Worm (Caenorhabditis elegans) whole organism, L4 larva: ENCODE results near the gene ham-3.

Experiments
- T26A8.4 ChIP-seq: fragments of 200-800 bp; sonication (Bioruptor generic); IDR thresholded peaks from 2 replicates; pipeline ENCODE4 v1.3.6; 2022; ENCODE audit warnings: missing genetic modification characterization, missing compliant biosample characterization
- ZK337.2 ChIP-seq: fragments of 200-800 bp; sonication (Bioruptor generic); IDR thresholded peaks from 2 replicates; pipeline ENCODE4 v1.3.6; 2022; ENCODE audit warnings: missing genetic modification reagents, missing genetic modification characterization, missing compliant biosample characterization
- hlh-30 ChIP-seq: sonication (generic microtip); optimal IDR thresholded peaks from 2 replicates; lab custom pipeline; 2017; ENCODE audit warnings: antibody characterized with exemption, mild to moderate bottlenecking, missing genetic modification characterization, missing compliant biosample characterization; ENCODE audit not compliant: insufficient read depth
- lin-13 ChIP-seq: fragments of 150-350 bp; optimal IDR thresholded peaks from 2 replicates; lab custom pipeline; 2014; ENCODE audit warnings: missing biosample characterization, missing genetic modification reagents, missing genetic modification characterization
- lin-38 ChIP-seq: fragments of 200-800 bp; sonication (Bioruptor generic); IDR thresholded peaks from 2 replicates; pipeline ENCODE4 v1.3.6; 2022; ENCODE audit warnings: missing genetic modification reagents, missing genetic modification characterization, missing compliant biosample characterization
- mxl-3 ChIP-seq: fragments of 200-800 bp; sonication (Bioruptor generic); optimal IDR thresholded peaks from 2 replicates; lab custom pipeline; 2018; ENCODE audit warnings: mild to moderate bottlenecking, missing genetic modification characterization, missing compliant biosample characterization
- nhr-28 ChIP-seq: fragments of 150-350 bp; optimal IDR thresholded peaks from 2 replicates; lab custom pipeline; 2014; ENCODE audit warnings: missing biosample characterization, missing genetic modification characterization
- nhr-41 ChIP-seq: fragments of 200-800 bp; sonication (Bioruptor generic); IDR thresholded peaks from 2 replicates; pipeline ENCODE4 v1.3.6; 2022; ENCODE audit warnings: missing genetic modification reagents, missing genetic modification characterization, missing compliant biosample characterization
- nhr-6 ChIP-seq: fragments of 150-350 bp; optimal IDR thresholded peaks from 2 replicates; lab custom pipeline; 2014; ENCODE audit warnings: missing biosample characterization, missing genetic modification characterization
- unc-62 ChIP-seq, 3 experiments: fragments of 150-350 bp in 1 of 3; sonication (generic microtip); optimal IDR thresholded peaks in 2 of 3; peaks in 1 of 3; 1 replicate in 1 of 3; 2 replicates in 2 of 3; lab custom pipeline; 2014 to 2017; ENCODE audit warnings: missing biosample characterization in 3 of 3, missing genetic modification characterization in 3 of 3, missing genetic modification reagents in 3 of 3, missing genotype in 1 of 3

The ham-3 gene

ce11 chrIII:10160385-10160784, 39.8 kb downstream of the ham-3 start, which contains the start of the genes K08E5.5 and mua-3:
K08E5.5 (minus strand) TSS chrIII:10160485.
mua-3 (plus strand) TSS chrIII:10160697.
- peak in 1 of 2 experiments; percentile 38 for TF ChIP-seq unc-62 (GFP tag; optimal IDR thresholded peaks at IDR 0.05 in 1 of 2; lab: Kevin White, UChicago)
- TF ChIP-seq unc-62 (tag; optimal IDR thresholded peaks at IDR 0.05; lab: Kevin White, UChicago): no peak
- no peak for TF ChIP-seq nhr-6 (tag; lab: Kevin White, UChicago)

ce11 chrIII:10170265-10170664, 49.7 kb downstream of the ham-3 start:
- 0 out of 2 replicates have a peak, but pooled peaks have one; percentile 34 for TF ChIP-seq ZK337.2 (GFP tag; lab: Robert Waterston, UW)
- TF ChIP-seq hlh-30: no peak
- no peak for TF ChIP-seq T26A8.4
- peak; percentile 58 for TF ChIP-seq mxl-3 (GFP tag; lab: Kevin White, UChicago)
- TF ChIP-seq nhr-41 (GFP tag; lab: Robert Waterston, UW): no peak
- TF ChIP-seq lin-38 (GFP tag; lab: Robert Waterston, UW): no peak
- peak; percentile 38 for TF ChIP-seq nhr-28 (tag; lab: Kevin White, UChicago)
- TF ChIP-seq lin-13: no peak
